Fruit fly (Drosophila melanogaster): ENCODE data around the gene CenB1A.

- no peak for TF ChIP-seq CG34367 (tag; optimal IDR thresholded peaks at IDR 0.05)
- TF ChIP-seq Pif1B (GFP tag; optimal IDR thresholded peaks at IDR 0.05) = no peak
- no peak for TF ChIP-seq CG13204 (GFP tag; optimal IDR thresholded peaks at IDR 0.05)
- no peak for TF ChIP-seq Ets98B (GFP tag; IDR thresholded peaks at IDR 0.05)
- TF ChIP-seq CG12605 (GFP tag; IDR thresholded peaks at IDR 0.05) = no peak
- TF ChIP-seq CG4496 (GFP tag; IDR thresholded peaks at IDR 0.05) = no peak
- TF ChIP-seq Snoo (tag; optimal IDR thresholded peaks at IDR 0.05) = no peak
- no peak for TF ChIP-seq CG32121 (GFP tag; IDR thresholded peaks at IDR 0.05)
- no peak for TF ChIP-seq CG10348 (GFP tag; IDR thresholded peaks at IDR 0.05)
- TF ChIP-seq CG9948 (tag; optimal IDR thresholded peaks at IDR 0.05) = no peak
- no peak for TF ChIP-seq CG15710 (tag; optimal IDR thresholded peaks at IDR 0.05)
- TF ChIP-seq gl (tag; optimal IDR thresholded peaks at IDR 0.05) = no peak
- TF ChIP-seq CG14655 (GFP tag; optimal IDR thresholded peaks at IDR 0.05) = no peak
- TF ChIP-seq EcR (GFP tag; optimal IDR thresholded peaks at IDR 0.05) = no peak
Observed at dm6 chr3R:23143440-23143839, 25.2 kb downstream of the CenB1A start.
